Worm (Caenorhabditis elegans): Measurements from ENCODE around the gene kbp-3.
A peak's percentile ranks its signal among the peaks of the same experiment; 100 is the strongest.

The kbp-3 gene

DNA sequence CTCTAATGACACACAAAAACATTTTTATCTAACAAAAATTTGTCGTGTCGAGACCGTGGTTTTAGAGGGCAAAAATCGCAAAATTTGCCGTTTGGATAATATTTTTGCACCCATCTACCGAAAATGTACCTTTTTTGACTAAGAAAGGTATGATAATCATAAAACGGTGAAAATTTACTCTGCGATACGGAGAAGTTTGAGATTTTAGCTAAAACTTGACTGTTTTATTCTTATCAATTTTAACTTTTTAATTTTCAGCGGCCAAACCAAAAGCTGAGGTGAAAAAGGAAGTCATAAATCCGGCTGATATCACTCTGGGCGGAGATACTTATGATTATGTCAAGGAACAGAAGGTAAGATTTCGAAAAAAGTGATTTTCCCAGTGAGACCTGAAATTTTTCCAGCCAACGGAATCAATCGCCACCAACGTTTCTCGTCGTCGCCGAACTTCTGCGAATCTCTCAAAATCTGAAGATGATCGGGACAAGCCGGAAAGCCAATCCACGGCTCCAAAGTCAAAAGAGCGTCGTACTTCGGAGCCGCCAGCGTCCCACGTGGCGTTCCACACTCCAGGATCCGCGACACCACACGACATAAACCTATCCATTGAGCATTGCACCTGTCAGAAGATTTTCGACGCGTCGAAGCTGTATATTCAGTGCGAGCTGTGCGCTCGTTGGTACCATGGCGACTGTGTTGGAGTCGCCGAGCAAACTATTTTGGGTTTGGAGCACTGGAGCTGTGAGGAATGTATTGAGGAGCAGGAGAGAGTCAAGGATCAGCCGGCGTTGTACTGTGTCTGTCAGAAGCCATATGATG lies 16.4 kb upstream of the kbp-3 start:
- TF ChIP-seq ama-1 (optimal IDR thresholded peaks at IDR 0.05) (no peak), sox-4 (tag; optimal IDR thresholded peaks at IDR 0.05) (no peak), zip-5 (tag; optimal IDR thresholded peaks at IDR 0.05) (no peak), Y22D7AL.16 (tag; optimal IDR thresholded peaks at IDR 0.05) (no peak), unc-42 (tag; optimal IDR thresholded peaks at IDR 0.05) (no peak), hlh-13 (GFP tag; optimal IDR thresholded peaks at IDR 0.05) (no peak), ceh-24 (tag; optimal IDR thresholded peaks at IDR 0.05) (no peak), sdc-2 (tag; optimal IDR thresholded peaks at IDR 0.05) (peak; percentile 52), F13H6.1 (tag; optimal IDR thresholded peaks at IDR 0.05) (no peak), ceh-2 (tag; optimal IDR thresholded peaks at IDR 0.05) (no peak), ceh-30 (tag; optimal IDR thresholded peaks at IDR 0.05) (no peak), unc-3 (GFP tag; conservative IDR thresholded peaks at IDR 0.05) (no peak), unc-3 (tag; optimal IDR thresholded peaks at IDR 0.05) (no peak), hlh-8 (tag; optimal IDR thresholded peaks at IDR 0.05) (no peak), fkh-6 (tag; optimal IDR thresholded peaks at IDR 0.05) (peak; percentile 56), ttx-3 (tag; optimal IDR thresholded peaks at IDR 0.05) (no peak), ztf-16 (tag; optimal IDR thresholded peaks at IDR 0.05) (no peak), ceh-6 (GFP tag; optimal IDR thresholded peaks at IDR 0.05) (no peak), ceh-34 (tag; optimal IDR thresholded peaks at IDR 0.05) (peak; percentile 3), lin-11 (tag; optimal IDR thresholded peaks at IDR 0.05) (no peak), eyg-1 (tag; optimal IDR thresholded peaks at IDR 0.05) (no peak), hlh-15 (tag; optimal IDR thresholded peaks at IDR 0.05) (no peak), sox-2 (GFP tag; IDR thresholded peaks at IDR 0.05) (no peak), odd-2 (tag; optimal IDR thresholded peaks at IDR 0.05) (no peak), pros-1 (tag; optimal IDR thresholded peaks at IDR 0.05) (no peak)

- no peak for TF ChIP-seq ceh-48 (tag; optimal IDR thresholded peaks at IDR 0.05)
- TF ChIP-seq ceh-31 (tag; optimal IDR thresholded peaks at IDR 0.05): peak; percentile 43
- no peak for TF ChIP-seq ref-2 (tag; optimal IDR thresholded peaks at IDR 0.05)
- TF ChIP-seq odd-2 (tag; optimal IDR thresholded peaks at IDR 0.05): no peak
- no peak for TF ChIP-seq sox-2 (GFP tag; IDR thresholded peaks at IDR 0.05)
- TF ChIP-seq ahr-1 (tag; optimal IDR thresholded peaks at IDR 0.05): peak; percentile 12
- TF ChIP-seq ceh-18 (tag; optimal IDR thresholded peaks at IDR 0.05): no peak
- no peak for TF ChIP-seq hlh-8 (tag; optimal IDR thresholded peaks at IDR 0.05)
- no peak for TF ChIP-seq C38D4.7 (GFP tag; optimal IDR thresholded peaks at IDR 0.05)
- TF ChIP-seq K02D7.2 (tag; optimal IDR thresholded peaks at IDR 0.05): no peak
- no peak for TF ChIP-seq ceh-45 (GFP tag; IDR thresholded peaks at IDR 0.05)
- peak; percentile 95 for TF ChIP-seq ama-1 (optimal IDR thresholded peaks at IDR 0.05)
- no peak for TF ChIP-seq F13H6.1 (tag; optimal IDR thresholded peaks at IDR 0.05)
- no peak for TF ChIP-seq unc-55 (GFP tag; optimal IDR thresholded peaks at IDR 0.05)
- no peak for TF ChIP-seq hlh-6 (tag; optimal IDR thresholded peaks at IDR 0.05)
- TF ChIP-seq tbx-2 (tag; optimal IDR thresholded peaks at IDR 0.05): no peak
- TF ChIP-seq ttx-3 (tag; optimal IDR thresholded peaks at IDR 0.05): no peak
- no peak for TF ChIP-seq ceh-9 (tag; optimal IDR thresholded peaks at IDR 0.05)
- no peak for TF ChIP-seq hlh-13 (GFP tag; optimal IDR thresholded peaks at IDR 0.05)
- no peak for TF ChIP-seq fkh-6 (tag; optimal IDR thresholded peaks at IDR 0.05)
- no peak for TF ChIP-seq che-1 (tag; optimal IDR thresholded peaks at IDR 0.05)
- TF ChIP-seq ceh-14 (tag; optimal IDR thresholded peaks at IDR 0.05): no peak
- TF ChIP-seq T23F11.4 (GFP tag; optimal IDR thresholded peaks at IDR 0.05): no peak
- no peak for TF ChIP-seq ceh-2 (tag; optimal IDR thresholded peaks at IDR 0.05)
- TF ChIP-seq fkh-10 (GFP tag; optimal IDR thresholded peaks at IDR 0.05): no peak
- TF ChIP-seq hlh-15 (tag; optimal IDR thresholded peaks at IDR 0.05): no peak
- TF ChIP-seq nhr-232 (tag; optimal IDR thresholded peaks at IDR 0.05): no peak
- no peak for TF ChIP-seq K09A11.1 (tag; optimal IDR thresholded peaks at IDR 0.05; ENCODE audit: insufficient read depth)
- TF ChIP-seq pha-4 (tag; optimal IDR thresholded peaks at IDR 0.05): no peak
- no peak for TF ChIP-seq pax-1 (tag; optimal IDR thresholded peaks at IDR 0.05)
- TF ChIP-seq elt-2 (tag; optimal IDR thresholded peaks at IDR 0.05): peak; percentile 2
- TF ChIP-seq ceh-19 (GFP tag; optimal IDR thresholded peaks at IDR 0.05): no peak
Observed at ce11 chrII:14405489-14406059, 15.7 kb upstream of the kbp-3 start.
